Worm (Caenorhabditis elegans): ENCODE data around the gene sri-46.

ce11 chrII:678581-678980 lies 7.7 kb upstream of the sri-46 start, which contains the start of gene T02H6.9:
- no peak for TF ChIP-seq ceh-9 (tag; optimal IDR thresholded peaks at IDR 0.05)
- no peak for TF ChIP-seq ceh-22 (tag; optimal IDR thresholded peaks at IDR 0.05)
- TF ChIP-seq nhr-11 (tag; optimal IDR thresholded peaks at IDR 0.05) = no peak
- TF ChIP-seq F13H6.1 (tag; optimal IDR thresholded peaks at IDR 0.05) = no peak
- no peak for TF ChIP-seq pha-4 (tag; optimal IDR thresholded peaks at IDR 0.05)

All from whole organism, late embryonic.